Worm (Caenorhabditis elegans) whole organism, midembryonic: Measurements from ENCODE around the gene C18F10.2.

Source experiments
- flt-1 ChIP-seq: fragments of 200-800 bp; sonication (Bioruptor generic); IDR thresholded peaks from 2 replicates; pipeline ENCODE4 v1.3.6; 2022; ENCODE audit warnings: missing genetic modification characterization, missing compliant biosample characterization
- klf-2 ChIP-seq: fragments of 200-800 bp; sonication (Bioruptor generic); conservative IDR thresholded peaks from 2 replicates; pipeline ENCODE4 v1.3.6; 2022; ENCODE audit warnings: missing genetic modification reagents, missing genetic modification characterization, missing compliant biosample characterization
- med-1 ChIP-seq: sonication (generic microtip); optimal IDR thresholded peaks from 2 replicates; lab custom pipeline; 2017; ENCODE audit warnings: missing genetic modification characterization, mild to moderate bottlenecking, missing compliant biosample characterization, antibody characterized with exemption, missing genetic modification reagents; ENCODE audit not compliant: insufficient read depth
- ref-1 ChIP-seq: fragments of 200-800 bp; sonication (Bioruptor generic); conservative IDR thresholded peaks from 2 replicates; pipeline ENCODE4 v1.3.6; 2022; ENCODE audit warnings: missing genetic modification reagents, missing genetic modification characterization, missing compliant biosample characterization
- ztf-23 ChIP-seq: fragments of 200-800 bp; sonication (Bioruptor generic); IDR thresholded peaks from 2 replicates; pipeline ENCODE4 v1.3.6; 2022; ENCODE audit warnings: missing genetic modification reagents, missing genetic modification characterization, missing compliant biosample characterization
- ztf-29 ChIP-seq: fragments of 200-800 bp; sonication (Bioruptor generic); IDR thresholded peaks from 2 replicates; pipeline ENCODE4 v1.3.6; 2022; ENCODE audit warnings: missing genetic modification reagents, missing genetic modification characterization, missing compliant biosample characterization

DNA sequence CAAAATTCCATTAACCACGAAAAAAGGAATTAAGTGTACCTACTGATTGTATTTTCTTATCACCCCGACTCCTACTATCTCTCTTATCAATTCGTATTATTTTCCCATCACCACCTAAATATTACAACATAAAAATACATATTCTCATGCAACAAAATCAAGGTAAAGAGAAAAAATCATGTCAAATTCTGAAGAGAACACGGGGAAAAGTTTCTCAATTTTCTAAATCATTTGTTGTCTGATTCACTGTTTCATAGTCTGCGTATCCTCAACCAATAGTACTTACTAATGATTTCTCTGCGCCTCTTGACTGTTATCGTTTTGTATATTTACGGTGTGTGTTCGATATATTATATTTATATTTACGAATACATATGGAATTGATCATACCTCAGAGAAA, 41.1 kb upstream of the C18F10.2 start:
- TF ChIP-seq med-1 (GFP tag; lab: Kevin White, UChicago), result no peak
- TF ChIP-seq ztf-23 (GFP tag; lab: Robert Waterston, UW), result no peak
- no peak for TF ChIP-seq klf-2 (GFP tag; lab: Robert Waterston, UW)
- TF ChIP-seq ref-1 (GFP tag; lab: Robert Waterston, UW), result no peak
- no peak for TF ChIP-seq flt-1
- no peak for TF ChIP-seq ztf-29
